Worm (Caenorhabditis elegans) whole organism, L4 larva: ENCODE results near the gene F52G3.7.

Source experiments
- F37D6.2 ChIP-seq: sonication (generic microtip); optimal IDR thresholded peaks from 2 replicates; lab custom pipeline; 2016; ENCODE audit warnings: mild to moderate bottlenecking, missing genetic modification characterization, missing compliant biosample characterization
- F44E2.7 ChIP-seq: fragments of 200-800 bp; sonication (Bioruptor generic); IDR thresholded peaks from 2 replicates; pipeline ENCODE4 v2.1.2; 2022; ENCODE audit warnings: missing genetic modification characterization, missing compliant biosample characterization
- T26A8.4 ChIP-seq: fragments of 200-800 bp; sonication (Bioruptor generic); IDR thresholded peaks from 2 replicates; pipeline ENCODE4 v1.3.6; 2022; ENCODE audit warnings: missing genetic modification characterization, missing compliant biosample characterization
- Y48G9A.11 ChIP-seq: fragments of 200-800 bp; sonication (Bioruptor generic); IDR thresholded peaks from 2 replicates; pipeline ENCODE4 v1.3.6; 2022; ENCODE audit warnings: missing genetic modification reagents, missing genetic modification characterization, missing compliant biosample characterization
- Y5F2A.4 ChIP-seq: fragments of 200-800 bp; sonication (Bioruptor generic); optimal IDR thresholded peaks from 2 replicates; lab custom pipeline; 2018; ENCODE audit warnings: mild to moderate bottlenecking, missing genetic modification characterization, missing compliant biosample characterization
- Y75B8A.6 ChIP-seq: fragments of 200-800 bp; sonication (Bioruptor generic); IDR thresholded peaks from 2 replicates; pipeline ENCODE4 v1.3.6; 2022; ENCODE audit warnings: missing genetic modification reagents, missing genetic modification characterization, missing compliant biosample characterization
- ZK546.5 ChIP-seq, 2 experiments: sonication (generic microtip); optimal IDR thresholded peaks; 2 replicates each; lab custom pipeline; 2017; ENCODE audit warnings: missing biosample characterization in 2 of 2, missing genetic modification characterization in 2 of 2
- ceh-20 ChIP-seq: fragments of 200-800 bp; sonication (Bioruptor generic); IDR thresholded peaks from 2 replicates; pipeline ENCODE4 v1.3.6; 2022; ENCODE audit warnings: missing genetic modification reagents, missing genetic modification characterization, missing compliant biosample characterization
- ceh-44 ChIP-seq: fragments of 200-800 bp; sonication (Bioruptor generic); IDR thresholded peaks from 2 replicates; pipeline ENCODE4 v1.3.6; 2022; ENCODE audit warnings: missing genetic modification reagents, missing genetic modification characterization, missing compliant biosample characterization
- ctbp-1 ChIP-seq: fragments of 200-800 bp; sonication (Bioruptor generic); IDR thresholded peaks from 2 replicates; pipeline ENCODE4 v1.3.6; 2022; ENCODE audit warnings: missing genetic modification reagents, missing genetic modification characterization, missing compliant biosample characterization
- dmd-9 ChIP-seq: fragments of 200-800 bp; sonication (Bioruptor generic); IDR thresholded peaks from 2 replicates; pipeline ENCODE4 v1.3.6; 2022; ENCODE audit warnings: missing genetic modification reagents, missing genetic modification characterization, missing compliant biosample characterization
- egl-27 ChIP-seq: sonication (generic microtip); optimal IDR thresholded peaks from 3 replicates; lab custom pipeline; 2017; ENCODE audit warnings: missing biosample characterization, missing genetic modification reagents, missing genetic modification characterization
- egl-43 ChIP-seq: fragments of 200-800 bp; sonication (Bioruptor generic); IDR thresholded peaks from 2 replicates; pipeline ENCODE4 v1.3.6; 2022; ENCODE audit warnings: missing genetic modification reagents, missing genetic modification characterization, missing compliant biosample characterization
- gei-8 ChIP-seq: fragments of 200-800 bp; sonication (Bioruptor generic); optimal IDR thresholded peaks from 2 replicates; lab custom pipeline; 2018; ENCODE audit warnings: mild to moderate bottlenecking, missing genetic modification characterization, missing compliant biosample characterization
- hlh-11 ChIP-seq: fragments of 200-800 bp; sonication (Bioruptor generic); optimal IDR thresholded peaks from 2 replicates; lab custom pipeline; 2018; ENCODE audit warnings: mild to moderate bottlenecking, missing genetic modification characterization, missing compliant biosample characterization
- hlh-30 ChIP-seq: sonication (generic microtip); optimal IDR thresholded peaks from 2 replicates; lab custom pipeline; 2017; ENCODE audit warnings: antibody characterized with exemption, mild to moderate bottlenecking, missing genetic modification characterization, missing compliant biosample characterization; ENCODE audit not compliant: insufficient read depth
- hmg-1.1 ChIP-seq: fragments of 200-800 bp; sonication (Bioruptor generic); IDR thresholded peaks from 2 replicates; pipeline ENCODE4 v1.3.6; 2022; ENCODE audit warnings: missing genetic modification reagents, missing genetic modification characterization, missing compliant biosample characterization
- lim-7 ChIP-seq: fragments of 200-800 bp; sonication (Bioruptor generic); IDR thresholded peaks from 2 replicates; pipeline ENCODE4 v1.3.6; 2022; ENCODE audit warnings: missing genetic modification characterization, missing compliant biosample characterization
- lin-1 ChIP-seq: fragments of 200-800 bp; sonication (Bioruptor generic); IDR thresholded peaks from 2 replicates; pipeline ENCODE4 v1.3.6; 2022; ENCODE audit warnings: missing genetic modification reagents, missing genetic modification characterization, missing compliant biosample characterization
- lin-13 ChIP-seq: fragments of 150-350 bp; optimal IDR thresholded peaks from 2 replicates; lab custom pipeline; 2014; ENCODE audit warnings: missing biosample characterization, missing genetic modification reagents, missing genetic modification characterization
- lin-38 ChIP-seq: fragments of 200-800 bp; sonication (Bioruptor generic); IDR thresholded peaks from 2 replicates; pipeline ENCODE4 v1.3.6; 2022; ENCODE audit warnings: missing genetic modification reagents, missing genetic modification characterization, missing compliant biosample characterization
- lir-3 ChIP-seq: sonication (generic microtip); optimal IDR thresholded peaks from 2 replicates; lab custom pipeline; 2016; ENCODE audit warnings: mild to moderate bottlenecking, missing genetic modification characterization, missing compliant biosample characterization
- madf-5 ChIP-seq, 2 experiments: fragments of 200-800 bp; sonication (Bioruptor generic); IDR thresholded peaks; 2 replicates each; pipeline ENCODE4 v1.3.6; 2022; ENCODE audit warnings: missing compliant biosample characterization in 2 of 2, missing genetic modification characterization in 2 of 2
- mdl-1 ChIP-seq, 2 experiments: fragments of 150-350 bp in 1 of 2; sonication (generic microtip) in 1 of 2; optimal IDR thresholded peaks; 2 replicates each; lab custom pipeline; 2014 to 2017; ENCODE audit warnings: missing biosample characterization in 2 of 2, missing genetic modification characterization in 2 of 2
- mxl-2 ChIP-seq: fragments of 200-800 bp; sonication (Bioruptor generic); conservative IDR thresholded peaks from 2 replicates; pipeline ENCODE4 v1.3.6; 2022; ENCODE audit warnings: missing genetic modification reagents, missing genetic modification characterization, missing compliant biosample characterization
- mxl-3 ChIP-seq: fragments of 200-800 bp; sonication (Bioruptor generic); optimal IDR thresholded peaks from 2 replicates; lab custom pipeline; 2018; ENCODE audit warnings: mild to moderate bottlenecking, missing genetic modification characterization, missing compliant biosample characterization
- nhr-237 ChIP-seq: sonication (generic microtip); optimal IDR thresholded peaks from 2 replicates; lab custom pipeline; 2017; ENCODE audit warnings: missing biosample characterization, missing genetic modification characterization
- nhr-48 ChIP-seq: sonication (generic microtip); optimal IDR thresholded peaks from 2 replicates; lab custom pipeline; 2016; ENCODE audit warnings: mild to moderate bottlenecking, missing genetic modification characterization, missing compliant biosample characterization
- nhr-6 ChIP-seq: fragments of 150-350 bp; optimal IDR thresholded peaks from 2 replicates; lab custom pipeline; 2014; ENCODE audit warnings: missing biosample characterization, missing genetic modification characterization
- nhr-77 ChIP-seq: fragments of 150-350 bp; optimal IDR thresholded peaks from 2 replicates; lab custom pipeline; 2014; ENCODE audit warnings: missing biosample characterization, missing genetic modification characterization
- pha-4 ChIP-seq, 2 experiments: fragments of 150-350 bp in 1 of 2; fragments of 200-800 bp in 1 of 2; sonication (Bioruptor generic) in 1 of 2; IDR thresholded peaks in 1 of 2; optimal IDR thresholded peaks in 1 of 2; 2 replicates each; pipeline versions ENCODE4 v1.3.6 to Lab custom; 2014 to 2022; ENCODE audit warnings: missing genetic modification characterization in 2 of 2, missing genetic modification reagents in 2 of 2, missing biosample characterization in 1 of 2, missing compliant biosample characterization in 1 of 2
- php-3 ChIP-seq: fragments of 200-800 bp; sonication (Bioruptor generic); IDR thresholded peaks from 2 replicates; pipeline ENCODE4 v1.3.6; 2022; ENCODE audit warnings: missing genetic modification reagents, missing genetic modification characterization, missing compliant biosample characterization
- rbr-2 ChIP-seq: sonication (generic microtip); optimal IDR thresholded peaks from 2 replicates; lab custom pipeline; 2016; ENCODE audit warnings: missing genotype, missing genetic modification characterization, missing compliant biosample characterization
- saeg-2 ChIP-seq: fragments of 200-800 bp; sonication (Bioruptor generic); IDR thresholded peaks from 2 replicates; pipeline ENCODE4 v1.3.6; 2022; ENCODE audit warnings: missing genetic modification reagents, missing genetic modification characterization, missing compliant biosample characterization
- sdz-12 ChIP-seq: fragments of 200-800 bp; sonication (Bioruptor generic); optimal IDR thresholded peaks from 2 replicates; lab custom pipeline; 2018; ENCODE audit warnings: mild to moderate bottlenecking, missing genetic modification characterization, missing compliant biosample characterization
- snpc-1.2 ChIP-seq: fragments of 200-800 bp; sonication (Bioruptor generic); IDR thresholded peaks from 2 replicates; pipeline ENCODE4 v1.3.6; 2022; ENCODE audit warnings: missing genetic modification reagents, missing genetic modification characterization, missing compliant biosample characterization
- snpc-4 ChIP-seq: fragments of 150-350 bp; optimal IDR thresholded peaks from 2 replicates; lab custom pipeline; 2014; ENCODE audit warnings: missing biosample characterization, missing genetic modification characterization
- spr-3 ChIP-seq: fragments of 200-800 bp; sonication (Bioruptor generic); optimal IDR thresholded peaks from 2 replicates; lab custom pipeline; 2018; ENCODE audit warnings: mild to moderate bottlenecking, missing genetic modification characterization, missing compliant biosample characterization
- unc-130 ChIP-seq: sonication (generic microtip); optimal IDR thresholded peaks from 2 replicates; lab custom pipeline; 2016; ENCODE audit warnings: missing genetic modification reagents, missing genetic modification characterization, missing compliant biosample characterization
- unc-39 ChIP-seq: sonication (generic microtip); optimal IDR thresholded peaks from 2 replicates; lab custom pipeline; 2017; ENCODE audit warnings: missing biosample characterization, missing genetic modification characterization
- unc-62 ChIP-seq, 3 experiments: fragments of 150-350 bp in 1 of 3; sonication (generic microtip); optimal IDR thresholded peaks in 2 of 3; peaks in 1 of 3; 1 replicate in 1 of 3; 2 replicates in 2 of 3; lab custom pipeline; 2014 to 2017; ENCODE audit warnings: missing biosample characterization in 3 of 3, missing genetic modification characterization in 3 of 3, missing genetic modification reagents in 3 of 3, missing genotype in 1 of 3
- vab-7 ChIP-seq: fragments of 200-800 bp; sonication (Bioruptor generic); IDR thresholded peaks from 2 replicates; pipeline ENCODE4 v1.3.6; 2022; ENCODE audit warnings: missing genetic modification reagents, missing genetic modification characterization, missing compliant biosample characterization
- zfp-3 ChIP-seq: fragments of 200-800 bp; sonication (Bioruptor generic); conservative IDR thresholded peaks from 2 replicates; pipeline ENCODE4 v1.3.6; 2022; ENCODE audit warnings: missing genetic modification reagents, missing genetic modification characterization, missing compliant biosample characterization
- zip-2 ChIP-seq: fragments of 150-350 bp; optimal IDR thresholded peaks from 2 replicates; lab custom pipeline; 2014; ENCODE audit warnings: missing biosample characterization, missing genetic modification characterization
- ztf-11 ChIP-seq: fragments of 150-350 bp; optimal IDR thresholded peaks from 2 replicates; lab custom pipeline; 2014; ENCODE audit warnings: missing biosample characterization, missing genetic modification characterization

The F52G3.7 gene

ce11 chrX:16923636-16924035 lies 40.1 kb upstream of the F52G3.7 start, which contains the start of gene C30E1.4:
C30E1.4 (plus strand) TSS chrX:16923936.
- no peak for TF ChIP-seq T26A8.4 (GFP tag; lab: Robert Waterston, UW)
- TF ChIP-seq egl-27 = no peak
- TF ChIP-seq lir-3 (tag; lab: Kevin White, UChicago) = no peak
- TF ChIP-seq ZK546.5 (tag; optimal IDR thresholded peaks at IDR 0.05; lab: Kevin White, UChicago) = no peak
- TF ChIP-seq ztf-11 = no peak
- TF ChIP-seq saeg-2 (GFP tag; lab: Robert Waterston, UW) = no peak
- TF ChIP-seq zip-2 (tag; lab: Kevin White, UChicago) = no peak
- no peak for TF ChIP-seq lim-7 (GFP tag; lab: Robert Waterston, UW)

- TF ChIP-seq sdz-12 (GFP tag; lab: Kevin White, UChicago) (no peak), snpc-4 (tag; lab: Kevin White, UChicago) (peak; percentile 20), nhr-237 (tag; lab: Kevin White, UChicago) (no peak)
- TF ChIP-seq, all 104 proteins: peak for 1
Observed at ce11 chrX:16925343-16925742, 38.4 kb upstream of the F52G3.7 start.

- TF ChIP-seq egl-43 (GFP tag; lab: Robert Waterston, UW) (peak; percentile 91), F44E2.7 (GFP tag; lab: Robert Waterston, UW) (0 out of 2 replicates have a peak, but pooled peaks have one; percentile 53), Y48G9A.11 (GFP tag; lab: Robert Waterston, UW) (peak; percentile 68; the same call in 1 of the 2 replicates), lim-7 (GFP tag; lab: Robert Waterston, UW) (peak; percentile 83), mdl-1 (tag; optimal IDR thresholded peaks at IDR 0.05; lab: Kevin White, UChicago) (peak in 1 of 2 experiments; percentile 67), spr-3 (peak; percentile 1), unc-39 (tag; lab: Kevin White, UChicago) (no peak), dmd-9 (GFP tag; lab: Robert Waterston, UW) (peak; percentile 30; the same call in 1 of the 2 replicates), rbr-2 (tag; lab: Kevin White, UChicago) (peak; percentile 69), zfp-3 (0 out of 2 replicates have a peak, but pooled peaks have one; percentile 14), ztf-11 (no peak), ceh-44 (0 out of 2 replicates have a peak, but pooled peaks have one; percentile 68), ctbp-1 (peak; percentile 68; the same call in 1 of the 2 replicates), vab-7 (GFP tag; lab: Robert Waterston, UW) (peak; percentile 79), hlh-30 (tag; lab: Kevin White, UChicago) (peak; percentile 75), pha-4 (GFP tag; IDR thresholded peaks at IDR 0.05; lab: Robert Waterston, UW) (peak; percentile 53; the same call in 1 of the 2 replicates), pha-4 (tag; optimal IDR thresholded peaks at IDR 0.05; lab: Kevin White, UChicago) (no peak), php-3 (GFP tag; lab: Robert Waterston, UW) (no peak), gei-8 (GFP tag; lab: Kevin White, UChicago) (peak; percentile 28), F37D6.2 (tag; lab: Kevin White, UChicago) (peak; percentile 20), nhr-6 (tag; lab: Kevin White, UChicago) (peak; percentile 1), lin-38 (no peak), unc-62 (GFP tag; optimal IDR thresholded peaks at IDR 0.05 in 1 of 2; lab: Kevin White, UChicago) (peak in 1 of 2 experiments; percentile 81), unc-62 (tag; optimal IDR thresholded peaks at IDR 0.05; lab: Kevin White, UChicago) (no peak), lin-1 (peak; percentile 43; the same call in 1 of the 2 replicates), snpc-1.2 (GFP tag; lab: Robert Waterston, UW) (peak; percentile 75), nhr-48 (tag; lab: Kevin White, UChicago) (peak; percentile 9), hmg-1.1 (GFP tag; lab: Robert Waterston, UW) (peak; percentile 71), unc-130 (GFP tag; lab: Kevin White, UChicago) (peak; percentile 47), hlh-11 (peak; percentile 52), lin-13 (GFP tag; lab: Kevin White, UChicago) (peak; percentile 36), madf-5 (GFP tag; IDR thresholded peaks at IDR 0.05; lab: Robert Waterston, UW) (peak in 1 of 2 experiments; percentile 55; a peak in 1 of 4 replicates), mxl-2 (GFP tag; lab: Robert Waterston, UW) (peak; percentile 42; the same call in 1 of the 2 replicates), nhr-77 (tag; lab: Kevin White, UChicago) (no peak), saeg-2 (GFP tag; lab: Robert Waterston, UW) (no peak), mxl-3 (GFP tag; lab: Kevin White, UChicago) (peak; percentile 22), Y5F2A.4 (GFP tag; lab: Kevin White, UChicago) (peak; percentile 36), ceh-20 (peak; percentile 67; the same call in 1 of the 2 replicates), Y75B8A.6 (0 out of 2 replicates have a peak, but pooled peaks have one; percentile 17)
Observed at ce11 chrX:16928087-16928486, 35.6 kb upstream of the F52G3.7 start.
